Worm (Caenorhabditis elegans): ENCODE data around the gene C56A3.5.

Gene C56A3.5

DNA sequence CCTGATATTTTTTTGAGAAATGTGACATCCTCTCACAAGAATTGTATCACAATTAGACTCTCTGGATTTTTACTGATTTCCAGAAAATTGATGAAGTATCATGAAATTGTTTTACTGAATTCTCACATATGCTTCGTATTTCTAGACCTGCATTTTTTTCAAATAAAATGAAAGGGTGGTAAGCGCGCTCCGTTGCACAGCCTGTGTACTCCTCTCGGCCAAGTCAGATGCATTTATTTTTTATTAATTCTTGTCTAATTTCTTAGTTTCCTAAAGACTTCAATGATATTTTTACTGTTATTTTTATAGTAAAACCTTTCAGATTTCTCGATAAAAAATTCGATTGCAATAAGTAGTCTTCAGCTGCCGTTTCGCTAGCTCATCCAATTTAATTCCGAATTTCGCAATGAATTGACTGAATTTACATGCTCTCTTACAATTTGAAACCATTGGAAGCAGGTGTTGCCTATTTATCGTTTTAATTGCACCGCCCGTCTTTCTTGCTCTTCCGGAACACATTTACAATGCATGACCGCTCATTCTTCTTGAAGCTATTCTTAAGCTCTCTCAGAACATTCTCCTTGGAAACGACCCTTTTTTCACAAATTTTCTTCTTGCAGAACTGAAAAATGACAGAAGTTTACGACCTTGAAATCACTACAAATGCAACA is 39.9 kb downstream of the C56A3.5 start, which contains the start of gene tbcb-1 (continued):
- no peak for TF ChIP-seq mef-2 (tag; optimal IDR thresholded peaks at IDR 0.05)
- TF ChIP-seq nhr-71 (tag; optimal IDR thresholded peaks at IDR 0.05), result peak; percentile 66
- no peak for TF ChIP-seq sox-4 (tag; optimal IDR thresholded peaks at IDR 0.05)
- TF ChIP-seq ceh-63 (GFP tag; optimal IDR thresholded peaks at IDR 0.05), result no peak
- no peak for TF ChIP-seq nhr-76 (tag; optimal IDR thresholded peaks at IDR 0.05)
- no peak for TF ChIP-seq nhr-84 (tag; optimal IDR thresholded peaks at IDR 0.05)
- peak; percentile 37 for TF ChIP-seq tbx-2 (tag; optimal IDR thresholded peaks at IDR 0.05)
- TF ChIP-seq ces-1 (GFP tag; optimal IDR thresholded peaks at IDR 0.05), result no peak
- TF ChIP-seq jun-1 (tag; optimal IDR thresholded peaks at IDR 0.05), result no peak
- TF ChIP-seq zag-1 (tag; optimal IDR thresholded peaks at IDR 0.05), result no peak
- peak; percentile 46 to 53 for TF ChIP-seq lsy-2 (tag; optimal IDR thresholded peaks at IDR 0.05)
- no peak for TF ChIP-seq efl-3 (GFP tag; optimal IDR thresholded peaks at IDR 0.05)
- peak; percentile 37 for TF ChIP-seq blmp-1 (tag; optimal IDR thresholded peaks at IDR 0.05)
- peak; percentile 67 for TF ChIP-seq nhr-47 (tag; optimal IDR thresholded peaks at IDR 0.05)
- peak; percentile 29 for TF ChIP-seq lir-3 (tag; optimal IDR thresholded peaks at IDR 0.05; ENCODE audit: poor library complexity)
- no peak for TF ChIP-seq mab-9 (GFP tag; IDR thresholded peaks at IDR 0.05)
- peak; percentile 57 for TF ChIP-seq swsn-7 (tag; optimal IDR thresholded peaks at IDR 0.05)
- peak in 2 of 3 experiments; percentile 35 for TF ChIP-seq ceh-82 (tag; optimal IDR thresholded peaks at IDR 0.05)
- no peak for TF ChIP-seq pax-3 (tag; optimal IDR thresholded peaks at IDR 0.05)
- peak; percentile 46 to 66 for TF ChIP-seq efl-1 (optimal IDR thresholded peaks at IDR 0.05)
- TF ChIP-seq efl-1 (GFP tag; optimal IDR thresholded peaks at IDR 0.05 in 1 of 2), result peak; percentile 58 to 95
- TF ChIP-seq F16B12.6 (tag; optimal IDR thresholded peaks at IDR 0.05), result no peak
- TF ChIP-seq sptf-1 (tag; optimal IDR thresholded peaks at IDR 0.05), result no peak
- TF ChIP-seq lin-13 (GFP tag; optimal IDR thresholded peaks at IDR 0.05), result no peak
- no peak for TF ChIP-seq sup-37 (GFP tag; optimal IDR thresholded peaks at IDR 0.05)
- TF ChIP-seq pag-3 (tag; optimal IDR thresholded peaks at IDR 0.05; ENCODE audit: borderline replicate concordance, insufficient read depth), result no peak
- TF ChIP-seq snpc-4 (tag; optimal IDR thresholded peaks at IDR 0.05), result peak; percentile 0
- TF ChIP-seq dpl-1 (GFP tag; optimal IDR thresholded peaks at IDR 0.05), result peak; percentile 33 to 74 (median 65)
- TF ChIP-seq dsc-1 (tag; optimal IDR thresholded peaks at IDR 0.05), result peak; percentile 69
- TF ChIP-seq C04F5.9 (tag; optimal IDR thresholded peaks at IDR 0.05), result no peak
- no peak for TF ChIP-seq fkh-10 (GFP tag; optimal IDR thresholded peaks at IDR 0.05)
- no peak for TF ChIP-seq hlh-4 (tag; optimal IDR thresholded peaks at IDR 0.05)
- peak; percentile 32 for TF ChIP-seq nhr-85 (tag)
- TF ChIP-seq aha-1 (tag; optimal IDR thresholded peaks at IDR 0.05), result no peak
- no peak for TF ChIP-seq fos-1 (tag; optimal IDR thresholded peaks at IDR 0.05)
- peak; percentile 57 for TF ChIP-seq lin-15B (tag; optimal IDR thresholded peaks at IDR 0.05)
- no peak for TF ChIP-seq nhr-77 (tag; optimal IDR thresholded peaks at IDR 0.05)
- no peak for TF ChIP-seq isw-1 (GFP tag; IDR thresholded peaks at IDR 0.05)
- TF ChIP-seq skn-1 (tag; optimal IDR thresholded peaks at IDR 0.05), result no peak
- TF ChIP-seq xbp-1 (tag; optimal IDR thresholded peaks at IDR 0.05), result peak; percentile 46
- peak; percentile 63 for TF ChIP-seq mep-1 (tag; optimal IDR thresholded peaks at IDR 0.05)
- no peak for TF ChIP-seq egl-27 (tag; optimal IDR thresholded peaks at IDR 0.05)
- no peak; the same call in 1 of the 2 replicates for TF ChIP-seq nhr-19 (GFP tag; conservative IDR thresholded peaks at IDR 0.05)

DNA sequence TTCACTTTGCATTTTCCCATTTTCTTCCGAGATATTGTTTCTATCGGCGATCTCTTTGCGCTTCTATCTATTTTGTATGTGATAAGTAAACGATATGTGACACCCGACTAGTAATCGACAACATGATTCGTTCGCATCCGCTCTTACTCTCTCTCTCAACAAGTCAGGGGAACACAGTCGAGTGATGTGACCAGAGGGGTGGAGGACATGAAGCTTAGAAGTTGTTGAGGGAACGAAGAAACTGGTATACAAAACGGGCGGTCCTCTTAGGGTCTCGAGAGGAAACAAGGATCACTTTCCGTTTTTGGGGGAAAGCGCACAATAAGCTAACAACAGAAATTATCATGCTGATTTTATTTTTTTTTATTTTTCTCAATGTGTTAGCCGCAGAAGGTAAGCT is 41.3 kb downstream of the C56A3.5 start, which contains the start of gene F53F4.4:
Gene F53F4.4 (plus strand): TSS at position 301 of the 400 bp plus-strand sequence.
- TF ChIP-seq blmp-1 (tag; optimal IDR thresholded peaks at IDR 0.05), result peak; percentile 59
- TF ChIP-seq efl-1 (optimal IDR thresholded peaks at IDR 0.05), result no peak
- TF ChIP-seq efl-1 (GFP tag; optimal IDR thresholded peaks at IDR 0.05 in 1 of 2), result peak in 1 of 2 experiments; percentile 67
- TF ChIP-seq elt-2 (tag; optimal IDR thresholded peaks at IDR 0.05), result no peak
- TF ChIP-seq sup-37 (GFP tag; optimal IDR thresholded peaks at IDR 0.05), result no peak
